Worm (Caenorhabditis elegans): Measurements from ENCODE around the gene sams-3.

Gene sams-3

DNA sequence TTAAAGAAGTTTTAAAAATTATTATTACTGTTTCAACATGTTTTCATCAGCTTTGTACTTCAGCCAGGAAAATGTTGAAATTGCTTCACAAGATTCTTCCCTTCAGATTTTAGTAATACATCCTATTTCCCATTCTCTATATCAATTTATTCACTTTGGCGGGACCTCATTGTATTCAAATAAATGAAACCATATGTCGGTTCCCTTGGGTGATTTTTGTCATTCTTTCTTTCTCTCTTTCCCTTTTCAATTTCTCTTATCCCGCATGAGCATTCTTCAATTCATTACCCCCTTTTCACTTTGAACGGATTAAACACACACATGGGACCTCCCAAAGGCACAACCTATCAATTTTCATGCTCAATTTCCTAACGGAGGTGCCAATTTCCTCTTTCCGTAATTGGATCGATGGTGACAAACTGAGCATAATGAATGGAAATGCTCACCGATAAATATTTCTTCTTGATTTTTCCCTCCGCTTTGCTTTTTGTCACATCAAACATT is 44.9 kb upstream of the sams-3 start:
- TF ChIP-seq ztf-26 (tag; optimal IDR thresholded peaks at IDR 0.05) = no peak
- no peak for TF ChIP-seq egl-44 (GFP tag; IDR thresholded peaks at IDR 0.05)
- TF ChIP-seq lsl-1 (GFP tag; optimal IDR thresholded peaks at IDR 0.05) = no peak
- TF ChIP-seq mel-28 (tag; optimal IDR thresholded peaks at IDR 0.05; ENCODE audit: borderline replicate concordance) = no peak
- TF ChIP-seq ztf-22 (GFP tag; optimal IDR thresholded peaks at IDR 0.05) = no peak
- no peak for TF ChIP-seq ztf-25 (GFP tag; IDR thresholded peaks at IDR 0.05)
- no peak for TF ChIP-seq die-1 (tag; optimal IDR thresholded peaks at IDR 0.05)
- no peak for TF ChIP-seq bed-2 (GFP tag; IDR thresholded peaks at IDR 0.05)
- TF ChIP-seq mxl-1 (tag; optimal IDR thresholded peaks at IDR 0.05) = no peak
- no peak for TF ChIP-seq rcor-1 (GFP tag; IDR thresholded peaks at IDR 0.05)
- TF ChIP-seq nfyb-1 (GFP tag; IDR thresholded peaks at IDR 0.05) = no peak
- TF ChIP-seq lsy-27 (tag; optimal IDR thresholded peaks at IDR 0.05; ENCODE audit: borderline replicate concordance, insufficient read depth) = no peak
- no peak for TF ChIP-seq aptf-3 (GFP tag; IDR thresholded peaks at IDR 0.05)
- TF ChIP-seq B0035.1 (tag; optimal IDR thresholded peaks at IDR 0.05) = no peak
- TF ChIP-seq K12H6.12 (tag; optimal IDR thresholded peaks at IDR 0.05) = no peak
- TF ChIP-seq Y95B8A.8 (GFP tag; IDR thresholded peaks at IDR 0.05) = no peak
- TF ChIP-seq T26A5.8 (tag; optimal IDR thresholded peaks at IDR 0.05) = no peak

- no peak for TF ChIP-seq hrde-1 (tag; optimal IDR thresholded peaks at IDR 0.05; ENCODE audit: borderline replicate concordance)
- TF ChIP-seq efl-1 (GFP tag; optimal IDR thresholded peaks at IDR 0.05) = no peak
- TF ChIP-seq nfyb-1 (GFP tag; IDR thresholded peaks at IDR 0.05) = 0 out of 2 replicates have a peak, but pooled peaks have one; percentile 53
- no peak for TF ChIP-seq lir-1 (GFP tag; conservative IDR thresholded peaks at IDR 0.05)
- no peak for TF ChIP-seq B0261.1 (tag; optimal IDR thresholded peaks at IDR 0.05)
- TF ChIP-seq F57A8.1 (GFP tag; optimal IDR thresholded peaks at IDR 0.05) = no peak
- no peak for TF ChIP-seq egrh-3 (GFP tag; IDR thresholded peaks at IDR 0.05)
- TF ChIP-seq lin-35 (GFP tag; optimal IDR thresholded peaks at IDR 0.05) = peak in 1 of 3 experiments; percentile 15
- no peak for TF ChIP-seq snpc-4 (GFP tag; optimal IDR thresholded peaks at IDR 0.05)
- TF ChIP-seq snpc-4 (tag; optimal IDR thresholded peaks at IDR 0.05) = no peak
- TF ChIP-seq K12H6.12 (tag; optimal IDR thresholded peaks at IDR 0.05) = peak; percentile 33
- no peak for TF ChIP-seq ceh-40 (GFP tag; IDR thresholded peaks at IDR 0.05)
- TF ChIP-seq lag-1 (GFP tag; IDR thresholded peaks at IDR 0.05) = no peak
- TF ChIP-seq ztf-26 (tag; optimal IDR thresholded peaks at IDR 0.05) = no peak
- no peak for TF ChIP-seq ztf-3 (GFP tag; optimal IDR thresholded peaks at IDR 0.05)
- TF ChIP-seq dpff-1 (tag; optimal IDR thresholded peaks at IDR 0.05) = no peak
- TF ChIP-seq pha-4 (tag; optimal IDR thresholded peaks at IDR 0.05) = no peak
- no peak for TF ChIP-seq atf-7 (tag; optimal IDR thresholded peaks at IDR 0.05)
- no peak for TF ChIP-seq ztf-18 (tag; optimal IDR thresholded peaks at IDR 0.05)
- no peak for TF ChIP-seq nhr-80 (tag; optimal IDR thresholded peaks at IDR 0.05)
- TF ChIP-seq lin-26 (GFP tag; IDR thresholded peaks at IDR 0.05) = no peak
- TF ChIP-seq hmg-1.2 (GFP tag; IDR thresholded peaks at IDR 0.05) = peak; percentile 46; the same call in 1 of the 2 replicates
- no peak for TF ChIP-seq mes-4 (tag; optimal IDR thresholded peaks at IDR 0.05)
- TF ChIP-seq nfya-1 (tag; optimal IDR thresholded peaks at IDR 0.05; ENCODE audit: borderline replicate concordance, insufficient read depth) = no peak
- peak; percentile 8 for TF ChIP-seq ceh-27 (GFP tag; optimal IDR thresholded peaks at IDR 0.05)
- no peak for TF ChIP-seq mel-28 (tag; optimal IDR thresholded peaks at IDR 0.05; ENCODE audit: borderline replicate concordance)
- no peak for TF ChIP-seq xnd-1 (tag; optimal IDR thresholded peaks at IDR 0.05)
- no peak for TF ChIP-seq cebp-2 (GFP tag; IDR thresholded peaks at IDR 0.05)
- no peak for TF ChIP-seq madf-6 (GFP tag; IDR thresholded peaks at IDR 0.05)
- no peak for TF ChIP-seq cebp-1 (GFP tag; IDR thresholded peaks at IDR 0.05)
- TF ChIP-seq cebp-1 (tag; optimal IDR thresholded peaks at IDR 0.05) = peak; percentile 59
- no peak for TF ChIP-seq F10E7.11 (tag; optimal IDR thresholded peaks at IDR 0.05)
- TF ChIP-seq sptf-2 (GFP tag; optimal IDR thresholded peaks at IDR 0.05) = no peak
- TF ChIP-seq zim-3 (tag; optimal IDR thresholded peaks at IDR 0.05) = no peak
- no peak for TF ChIP-seq Y53F4B.3 (GFP tag; IDR thresholded peaks at IDR 0.05)
- TF ChIP-seq aptf-3 (GFP tag; IDR thresholded peaks at IDR 0.05) = no peak
Measured at ce11 chrIV:5805477-5805876, 43.0 kb upstream of the sams-3 start.

Measured in whole organism, young adult.